Worm (Caenorhabditis elegans) whole organism, L4/young adult: ENCODE data around the gene F07C3.9.

ENCODE experiments used
- dao-5 ChIP-seq: sonication (generic microtip); optimal IDR thresholded peaks from 2 replicates; lab custom pipeline; 2016; ENCODE audit warnings: missing genotype, missing genetic modification characterization, moderate library complexity, missing compliant biosample characterization
- him-1 ChIP-seq: sonication (generic microtip); optimal IDR thresholded peaks from 2 replicates; lab custom pipeline; 2016; ENCODE audit warnings: missing genotype, missing genetic modification reagents, missing genetic modification characterization, missing compliant biosample characterization

- TF ChIP-seq him-1 (tag; lab: Kevin White, UChicago) (no peak), dao-5 (tag; lab: Kevin White, UChicago) (no peak)
Observed at ce11 chrV:9283452-9283851, 29.0 kb upstream of the F07C3.9 start.
